Worm (Caenorhabditis elegans) whole organism, young adult: ENCODE data around the gene ugt-33.

ENCODE experiments used
- B0019.2 ChIP-seq: fragments of 200-800 bp; sonication (Bioruptor generic); conservative IDR thresholded peaks from 2 replicates; pipeline ENCODE4 v1.3.6; 2022; ENCODE audit warnings: missing genetic modification reagents, missing genetic modification characterization, missing compliant biosample characterization
- B0261.1 ChIP-seq: sonication (generic microtip); optimal IDR thresholded peaks from 2 replicates; lab custom pipeline; 2016; ENCODE audit warnings: mild to moderate bottlenecking, missing genetic modification characterization, moderate library complexity, missing compliant biosample characterization
- B0336.3 ChIP-seq: fragments of 200-800 bp; sonication (Bioruptor generic); IDR thresholded peaks from 2 replicates; pipeline ENCODE4 v1.3.6; 2022; ENCODE audit warnings: missing genetic modification characterization, missing compliant biosample characterization
- C06A6.2 ChIP-seq: fragments of 200-800 bp; sonication (Bioruptor generic); conservative IDR thresholded peaks from 2 replicates; pipeline ENCODE4 v1.3.6; 2022; ENCODE audit warnings: missing genetic modification characterization, missing compliant biosample characterization
- D2030.7 ChIP-seq: fragments of 200-800 bp; sonication (Bioruptor generic); IDR thresholded peaks from 2 replicates; pipeline ENCODE4 v1.3.6; 2022; ENCODE audit warnings: missing genetic modification reagents, missing genetic modification characterization, missing compliant biosample characterization
- F10E7.11 ChIP-seq: sonication (generic microtip); optimal IDR thresholded peaks from 2 replicates; lab custom pipeline; 2017; ENCODE audit warnings: mild to moderate bottlenecking, missing genetic modification characterization, moderate library complexity, missing compliant biosample characterization
- F37B4.10 ChIP-seq: fragments of 200-800 bp; sonication (Bioruptor generic); IDR thresholded peaks from 2 replicates; pipeline ENCODE4 v1.3.6; 2022; ENCODE audit warnings: missing genetic modification characterization, missing compliant biosample characterization
- F57A8.1 ChIP-seq: fragments of 200-800 bp; sonication (Bioruptor generic); optimal IDR thresholded peaks from 2 replicates; lab custom pipeline; 2018; ENCODE audit warnings: mild to moderate bottlenecking, missing genetic modification characterization, moderate library complexity, missing compliant biosample characterization
- K11D2.4 ChIP-seq: fragments of 200-800 bp; sonication (Bioruptor generic); IDR thresholded peaks from 2 replicates; pipeline ENCODE4 v1.3.6; 2022; ENCODE audit warnings: missing genetic modification reagents, missing genetic modification characterization, missing compliant biosample characterization
- K12H6.12 ChIP-seq: fragments of 200-800 bp; sonication (Bioruptor generic); optimal IDR thresholded peaks from 2 replicates; lab custom pipeline; 2018; ENCODE audit warnings: mild to moderate bottlenecking, missing genetic modification characterization, missing compliant biosample characterization
- T26A5.8 ChIP-seq: sonication (generic microtip); optimal IDR thresholded peaks from 2 replicates; lab custom pipeline; 2016; ENCODE audit warnings: missing genetic modification characterization, missing compliant biosample characterization
- Y95B8A.8 ChIP-seq: fragments of 200-800 bp; sonication (Bioruptor generic); IDR thresholded peaks from 2 replicates; pipeline ENCODE4 v1.3.6; 2022; ENCODE audit warnings: missing genetic modification reagents, missing genetic modification characterization, missing compliant biosample characterization
- akir-1 ChIP-seq: fragments of 200-800 bp; sonication (Bioruptor generic); optimal IDR thresholded peaks from 2 replicates; lab custom pipeline; 2018; ENCODE audit warnings: mild to moderate bottlenecking, missing genetic modification characterization, moderate library complexity, missing compliant biosample characterization
- attf-5 ChIP-seq: fragments of 200-800 bp; sonication (Bioruptor generic); optimal IDR thresholded peaks from 2 replicates; lab custom pipeline; 2018; ENCODE audit warnings: mild to moderate bottlenecking, missing genetic modification characterization, missing compliant biosample characterization
- attf-6 ChIP-seq: fragments of 200-800 bp; sonication (Bioruptor generic); IDR thresholded peaks from 2 replicates; pipeline ENCODE4 v1.3.6; 2022; ENCODE audit warnings: missing genetic modification reagents, missing genetic modification characterization, missing compliant biosample characterization
- bed-2 ChIP-seq: fragments of 200-800 bp; sonication (Bioruptor generic); IDR thresholded peaks from 2 replicates; pipeline ENCODE4 v1.3.6; 2022; ENCODE audit warnings: missing genetic modification reagents, missing genetic modification characterization, missing compliant biosample characterization
- ccch-3 ChIP-seq: fragments of 200-800 bp; sonication (Bioruptor generic); optimal IDR thresholded peaks from 2 replicates; lab custom pipeline; 2018; ENCODE audit warnings: mild to moderate bottlenecking, missing genetic modification characterization, missing compliant biosample characterization
- cebp-2 ChIP-seq: fragments of 200-800 bp; sonication (Bioruptor generic); IDR thresholded peaks from 2 replicates; pipeline ENCODE4 v1.3.6; 2022; ENCODE audit warnings: missing genetic modification characterization, missing compliant biosample characterization
- ceh-100 ChIP-seq: fragments of 200-800 bp; sonication (Bioruptor generic); IDR thresholded peaks from 2 replicates; pipeline ENCODE4 v1.3.6; 2022; ENCODE audit warnings: missing genetic modification reagents, missing genetic modification characterization, missing compliant biosample characterization
- ceh-27 ChIP-seq: fragments of 200-800 bp; sonication (Bioruptor generic); optimal IDR thresholded peaks from 2 replicates; lab custom pipeline; 2018; ENCODE audit warnings: mild to moderate bottlenecking, missing genetic modification characterization, moderate library complexity, missing compliant biosample characterization
- ceh-40 ChIP-seq: fragments of 200-800 bp; sonication (Bioruptor generic); IDR thresholded peaks from 2 replicates; pipeline ENCODE4 v1.3.6; 2022; ENCODE audit warnings: missing genetic modification characterization, missing compliant biosample characterization
- efl-1 ChIP-seq: fragments of 150-350 bp; optimal IDR thresholded peaks from 2 replicates; lab custom pipeline; 2014; ENCODE audit warnings: missing biosample characterization, missing genetic modification reagents, missing genetic modification characterization
- egl-44 ChIP-seq: fragments of 200-800 bp; sonication (Bioruptor generic); IDR thresholded peaks from 2 replicates; pipeline ENCODE4 v1.3.6; 2022; ENCODE audit warnings: missing genetic modification reagents, missing genetic modification characterization, missing compliant biosample characterization
- egrh-3 ChIP-seq: fragments of 200-800 bp; sonication (Bioruptor generic); IDR thresholded peaks from 2 replicates; pipeline ENCODE4 v1.3.6; 2022; ENCODE audit warnings: missing genetic modification reagents, missing genetic modification characterization, missing compliant biosample characterization
- fkh-3 ChIP-seq: sonication (generic microtip); optimal IDR thresholded peaks from 2 replicates; lab custom pipeline; 2016; ENCODE audit warnings: mild to moderate bottlenecking, missing genetic modification characterization, missing compliant biosample characterization
- gei-17 ChIP-seq: fragments of 200-800 bp; sonication (Bioruptor generic); optimal IDR thresholded peaks from 2 replicates; lab custom pipeline; 2018; ENCODE audit warnings: mild to moderate bottlenecking, missing genetic modification characterization, missing compliant biosample characterization
- hmg-1.2 ChIP-seq: fragments of 200-800 bp; sonication (Bioruptor generic); IDR thresholded peaks from 2 replicates; pipeline ENCODE4 v1.3.6; 2022; ENCODE audit warnings: missing genetic modification reagents, missing genetic modification characterization, missing compliant biosample characterization
- hmg-20 ChIP-seq: fragments of 200-800 bp; sonication (Bioruptor generic); IDR thresholded peaks from 2 replicates; pipeline ENCODE4 v1.3.6; 2022; ENCODE audit warnings: missing genetic modification reagents, missing genetic modification characterization, missing compliant biosample characterization
- hsf-1 ChIP-seq: fragments of 200-800 bp; sonication (Bioruptor generic); IDR thresholded peaks from 2 replicates; pipeline ENCODE4 v1.3.6; 2022; ENCODE audit warnings: missing genetic modification reagents, missing genetic modification characterization, missing compliant biosample characterization
- let-526 ChIP-seq: fragments of 200-800 bp; sonication (Bioruptor generic); IDR thresholded peaks from 2 replicates; pipeline ENCODE4 v1.3.6; 2022; ENCODE audit warnings: missing genetic modification reagents, missing genetic modification characterization, missing compliant biosample characterization
- let-607 ChIP-seq, 2 experiments: fragments of 200-800 bp in 1 of 2; sonication (Bioruptor generic) in 1 of 2; sonication (generic microtip) in 1 of 2; optimal IDR thresholded peaks; 2 replicates each; lab custom pipeline; 2016 to 2018; ENCODE audit warnings: mild to moderate bottlenecking in 2 of 2, missing compliant biosample characterization in 2 of 2, missing genetic modification characterization in 2 of 2, moderate library complexity in 2 of 2, missing genotype in 1 of 2
- lin-26 ChIP-seq: fragments of 200-800 bp; sonication (Bioruptor generic); IDR thresholded peaks from 2 replicates; pipeline ENCODE4 v1.3.6; 2022; ENCODE audit warnings: missing genetic modification reagents, missing genetic modification characterization, missing compliant biosample characterization
- lsl-1 ChIP-seq: fragments of 200-800 bp; sonication (Bioruptor generic); optimal IDR thresholded peaks from 2 replicates; lab custom pipeline; 2018; ENCODE audit warnings: mild to moderate bottlenecking, missing genetic modification characterization, moderate library complexity, missing compliant biosample characterization
- madf-10 ChIP-seq: sonication (generic microtip); optimal IDR thresholded peaks from 2 replicates; lab custom pipeline; 2016; ENCODE audit warnings: mild to moderate bottlenecking, missing genetic modification characterization, missing compliant biosample characterization
- madf-8 ChIP-seq: fragments of 200-800 bp; sonication (Bioruptor generic); conservative IDR thresholded peaks from 2 replicates; pipeline ENCODE4 v1.3.6; 2022; ENCODE audit warnings: missing genetic modification reagents, missing genetic modification characterization, missing compliant biosample characterization
- mxl-1 ChIP-seq: sonication (generic microtip); optimal IDR thresholded peaks from 2 replicates; lab custom pipeline; 2016; ENCODE audit warnings: missing genetic modification characterization, missing compliant biosample characterization
- nfyb-1 ChIP-seq: fragments of 200-800 bp; sonication (Bioruptor generic); IDR thresholded peaks from 2 replicates; pipeline ENCODE4 v1.3.6; 2022; ENCODE audit warnings: missing genetic modification reagents, missing genetic modification characterization, missing compliant biosample characterization
- nhr-120 ChIP-seq: fragments of 200-800 bp; sonication (Bioruptor generic); IDR thresholded peaks from 2 replicates; pipeline ENCODE4 v1.3.6; 2022; ENCODE audit warnings: missing genetic modification characterization, missing compliant biosample characterization
- rcor-1 ChIP-seq: fragments of 200-800 bp; sonication (Bioruptor generic); IDR thresholded peaks from 2 replicates; pipeline ENCODE4 v1.3.6; 2022; ENCODE audit warnings: missing genetic modification reagents, missing genetic modification characterization, missing compliant biosample characterization
- rec-8 ChIP-seq, 2 experiments: sonication (generic microtip); optimal IDR thresholded peaks; 2 replicates each; lab custom pipeline; 2016; ENCODE audit warnings: mild to moderate bottlenecking in 2 of 2, missing genetic modification characterization in 2 of 2, missing genetic modification reagents in 2 of 2, missing genotype in 2 of 2, missing biosample characterization in 1 of 2, missing compliant biosample characterization in 1 of 2, moderate library complexity in 1 of 2
- repo-1 ChIP-seq: sonication (generic microtip); optimal IDR thresholded peaks from 2 replicates; lab custom pipeline; 2017; ENCODE audit warnings: mild to moderate bottlenecking, missing genetic modification characterization, missing compliant biosample characterization
- sdz-38 ChIP-seq: sonication (generic microtip); optimal IDR thresholded peaks from 2 replicates; lab custom pipeline; 2016; ENCODE audit warnings: missing genotype, missing genetic modification characterization, missing compliant biosample characterization
- snpc-4 ChIP-seq, 5 experiments: fragments of 150-350 bp in 1 of 5; sonication (generic microtip) in 4 of 5; optimal IDR thresholded peaks; 2 replicates each; lab custom pipeline; 2014 to 2018; ENCODE audit warnings: missing genetic modification characterization in 5 of 5, missing biosample characterization in 3 of 5, antibody characterized with exemption in 2 of 5, mild to moderate bottlenecking in 2 of 5, missing compliant biosample characterization in 2 of 5, missing genotype in 2 of 5, moderate library complexity in 2 of 5, missing genetic modification reagents in 1 of 5
- tbp1 ChIP-seq: fragments of 200-800 bp; sonication (Bioruptor generic); optimal IDR thresholded peaks from 2 replicates; lab custom pipeline; 2018; ENCODE audit warnings: mild to moderate bottlenecking, missing genetic modification characterization, missing compliant biosample characterization
- tbx-9 ChIP-seq: sonication (generic microtip); optimal IDR thresholded peaks from 2 replicates; lab custom pipeline; 2016; ENCODE audit warnings: borderline replicate concordance, missing genetic modification characterization, inconsistent platforms, missing compliant biosample characterization
- unc-130 ChIP-seq: sonication (generic microtip); optimal IDR thresholded peaks from 2 replicates; lab custom pipeline; 2016; ENCODE audit warnings: missing genetic modification reagents, missing genetic modification characterization, missing compliant biosample characterization
- ztf-22 ChIP-seq: fragments of 200-800 bp; sonication (Bioruptor generic); optimal IDR thresholded peaks from 2 replicates; lab custom pipeline; 2018; ENCODE audit warnings: mild to moderate bottlenecking, missing genetic modification characterization, moderate library complexity, missing compliant biosample characterization
- ztf-6 ChIP-seq: fragments of 200-800 bp; sonication (Bioruptor generic); IDR thresholded peaks from 2 replicates; pipeline ENCODE4 v1.3.6; 2022; ENCODE audit warnings: missing genetic modification reagents, missing genetic modification characterization, missing compliant biosample characterization

ugt-33 gene

ce11 chrV:10536808-10537207 is 43.6 kb downstream of the ugt-33 start:
- peak; percentile 90 for TF ChIP-seq attf-5
- TF ChIP-seq tbp1 (GFP tag; lab: Kevin White, UChicago) = peak; percentile 54
- TF ChIP-seq unc-130 (GFP tag; lab: Kevin White, UChicago) = no peak
- TF ChIP-seq nfyb-1 (GFP tag; lab: Robert Waterston, UW) = peak; percentile 82
- TF ChIP-seq akir-1 (GFP tag; lab: Kevin White, UChicago) = no peak
- peak; percentile 42; the same call in 1 of the 2 replicates for TF ChIP-seq B0336.3 (GFP tag; lab: Robert Waterston, UW)
- no peak for TF ChIP-seq egl-44 (GFP tag; lab: Robert Waterston, UW)
- TF ChIP-seq K11D2.4 = peak; percentile 71
- no peak for TF ChIP-seq sdz-38 (tag; lab: Kevin White, UChicago)
- TF ChIP-seq attf-6 (GFP tag; lab: Robert Waterston, UW) = no peak
- peak; percentile 52 to 74 for TF ChIP-seq let-607 (tag; optimal IDR thresholded peaks at IDR 0.05; lab: Kevin White, UChicago)
- TF ChIP-seq D2030.7 (GFP tag; lab: Robert Waterston, UW) = no peak
- TF ChIP-seq hmg-1.2 (GFP tag; lab: Robert Waterston, UW) = peak; percentile 54
- TF ChIP-seq efl-1 (GFP tag; lab: Kevin White, UChicago) = peak; percentile 63
- TF ChIP-seq rec-8 (tag; optimal IDR thresholded peaks at IDR 0.05; lab: Kevin White, UChicago) = no peak
- TF ChIP-seq cebp-2 (GFP tag; lab: Robert Waterston, UW) = no peak
- TF ChIP-seq B0019.2 (GFP tag; lab: Robert Waterston, UW) = no peak
- TF ChIP-seq C06A6.2 (GFP tag; lab: Robert Waterston, UW) = 0 out of 2 replicates have a peak, but pooled peaks have one; percentile 60
- TF ChIP-seq lsl-1 = peak; percentile 30
- TF ChIP-seq B0261.1 (tag; lab: Kevin White, UChicago) = no peak
- TF ChIP-seq repo-1 (tag; lab: Kevin White, UChicago) = peak; percentile 64
- TF ChIP-seq bed-2 (GFP tag; lab: Robert Waterston, UW) = no peak
- TF ChIP-seq ceh-27 = peak; percentile 88
- TF ChIP-seq F10E7.11 (tag; lab: Kevin White, UChicago) = no peak
- TF ChIP-seq ccch-3 (GFP tag; lab: Kevin White, UChicago) = no peak
- no peak for TF ChIP-seq fkh-3
- TF ChIP-seq ceh-40 (GFP tag; lab: Robert Waterston, UW) = no peak
- TF ChIP-seq K12H6.12 = peak; percentile 92
- TF ChIP-seq madf-8 (GFP tag; lab: Robert Waterston, UW) = 0 out of 2 replicates have a peak, but pooled peaks have one; percentile 6
- TF ChIP-seq snpc-4 (GFP tag; optimal IDR thresholded peaks at IDR 0.05; lab: Kevin White, UChicago) = no peak
- TF ChIP-seq snpc-4 (tag; optimal IDR thresholded peaks at IDR 0.05; lab: Kevin White, UChicago) = peak in 2 of 4 experiments; percentile 63 to 77
- no peak for TF ChIP-seq Y95B8A.8 (GFP tag; lab: Robert Waterston, UW)
- TF ChIP-seq lin-26 = peak; percentile 47; the same call in 1 of the 2 replicates
- peak; percentile 3 for TF ChIP-seq ztf-22 (GFP tag; lab: Kevin White, UChicago)
- TF ChIP-seq tbx-9 = no peak
- TF ChIP-seq let-526 (GFP tag; lab: Robert Waterston, UW) = 0 out of 2 replicates have a peak, but pooled peaks have one; percentile 65
- no peak for TF ChIP-seq nhr-120 (GFP tag; lab: Robert Waterston, UW)
- no peak for TF ChIP-seq T26A5.8 (tag; lab: Kevin White, UChicago)
- no peak for TF ChIP-seq F57A8.1 (GFP tag; lab: Kevin White, UChicago)
- no peak for TF ChIP-seq F37B4.10 (GFP tag; lab: Robert Waterston, UW)
- peak; percentile 86; the same call in 1 of the 2 replicates for TF ChIP-seq hmg-20 (GFP tag; lab: Robert Waterston, UW)
- no peak for TF ChIP-seq mxl-1 (tag; lab: Kevin White, UChicago)
- TF ChIP-seq egrh-3 (GFP tag; lab: Robert Waterston, UW) = no peak
- no peak for TF ChIP-seq gei-17 (GFP tag; lab: Kevin White, UChicago)
- TF ChIP-seq ztf-6 (GFP tag; lab: Robert Waterston, UW) = 0 out of 2 replicates have a peak, but pooled peaks have one; percentile 45
- TF ChIP-seq hsf-1 = peak; percentile 56; the same call in 1 of the 2 replicates
- peak; percentile 50; the same call in 1 of the 2 replicates for TF ChIP-seq rcor-1
- TF ChIP-seq madf-10 (tag; lab: Kevin White, UChicago) = peak; percentile 63
- 0 out of 2 replicates have a peak, but pooled peaks have one; percentile 62 for TF ChIP-seq ceh-100 (GFP tag; lab: Robert Waterston, UW)
